Fruit fly (Drosophila melanogaster): ENCODE data around the gene CG11658.

DNA sequence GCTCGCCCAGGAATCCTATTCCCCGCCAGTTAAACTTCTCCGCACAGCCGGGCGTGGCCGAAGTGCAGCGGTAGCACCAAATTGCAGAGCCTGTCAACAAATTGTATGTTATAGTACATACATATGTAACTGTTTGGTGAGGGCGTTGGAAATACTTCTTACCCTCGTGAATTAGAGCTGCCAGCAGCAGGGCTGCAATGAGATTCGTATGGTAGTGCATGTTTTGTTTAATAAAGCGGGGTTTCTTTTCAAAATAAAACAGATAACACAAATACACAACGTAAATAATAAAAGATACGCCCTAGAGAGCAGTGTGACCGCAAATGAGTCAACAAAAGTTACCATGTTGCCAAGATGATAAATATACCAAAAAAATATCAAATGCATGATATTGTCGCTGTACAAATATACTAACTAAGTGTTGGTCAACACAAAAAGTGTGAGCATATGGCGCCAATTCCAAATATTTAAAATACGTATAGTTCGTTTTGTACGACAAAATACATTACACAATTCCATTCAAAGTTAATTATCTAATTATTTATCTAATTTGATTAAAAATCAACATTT, 2.8 kb upstream of the CG11658 start, which contains the start of gene crim:
- TF ChIP-seq dsf (GFP tag; optimal IDR thresholded peaks at IDR 0.05; ENCODE audit: borderline replicate concordance) = no peak
- TF ChIP-seq pan (optimal IDR thresholded peaks at IDR 0.05) = no peak

Measured in whole organism, wandering third instar larva.